Worm (Caenorhabditis elegans) whole organism, L3 larva: Measurements from ENCODE around the gene elt-4.
A peak's percentile ranks its signal among the peaks of the same experiment; 100 is the strongest.

Experiments used
- ZK546.5 ChIP-seq: sonication (generic microtip); optimal IDR thresholded peaks from 2 replicates; lab custom pipeline; 2017; ENCODE audit warnings: missing biosample characterization, missing genetic modification characterization
- aly-2 ChIP-seq: fragments of 150-350 bp; optimal IDR thresholded peaks from 2 replicates; lab custom pipeline; 2014; ENCODE audit warnings: missing biosample characterization, missing genetic modification characterization
- ceh-16 ChIP-seq: sonication (generic microtip); optimal IDR thresholded peaks from 2 replicates; lab custom pipeline; 2017; ENCODE audit warnings: missing biosample characterization, missing genetic modification characterization
- ceh-28 ChIP-seq: fragments of 150-350 bp; optimal IDR thresholded peaks from 2 replicates; lab custom pipeline; 2014; ENCODE audit warnings: missing biosample characterization, missing genetic modification reagents, missing genetic modification characterization
- ceh-82 ChIP-seq: fragments of 150-350 bp; optimal IDR thresholded peaks from 2 replicates; lab custom pipeline; 2014; ENCODE audit warnings: missing biosample characterization, missing genetic modification characterization
- ceh-9 ChIP-seq: sonication (generic microtip); optimal IDR thresholded peaks from 2 replicates; lab custom pipeline; 2018; ENCODE audit warnings: missing biosample characterization, missing genetic modification characterization
- daf-12 ChIP-seq: fragments of 150-350 bp; optimal IDR thresholded peaks from 2 replicates; lab custom pipeline; 2014; ENCODE audit warnings: missing biosample characterization, missing genetic modification reagents, missing genetic modification characterization
- egl-27 ChIP-seq: sonication (generic microtip); optimal IDR thresholded peaks from 4 replicates; lab custom pipeline; 2017; ENCODE audit warnings: missing biosample characterization, missing genetic modification reagents, missing genetic modification characterization
- egl-5 ChIP-seq: fragments of 150-350 bp; optimal IDR thresholded peaks from 2 replicates; lab custom pipeline; 2017; ENCODE audit warnings: missing biosample characterization, missing genetic modification reagents, missing genetic modification characterization, inconsistent platforms
- elt-1 ChIP-seq: fragments of 150-350 bp; optimal IDR thresholded peaks from 2 replicates; lab custom pipeline; 2014; ENCODE audit warnings: missing biosample characterization, missing genetic modification characterization
- elt-3 ChIP-seq, 3 experiments: fragments of 150-350 bp in 1 of 3; sonication (generic microtip) in 2 of 3; optimal IDR thresholded peaks; 2 replicates in 2 of 3; 4 replicates in 1 of 3; lab custom pipeline; 2014 to 2017; ENCODE audit warnings: missing biosample characterization in 3 of 3, missing genetic modification characterization in 3 of 3
- fkh-10 ChIP-seq: sonication (generic microtip); optimal IDR thresholded peaks from 2 replicates; lab custom pipeline; 2017; ENCODE audit warnings: missing biosample characterization, missing genetic modification reagents, missing genetic modification characterization
- fkh-2 ChIP-seq: fragments of 150-350 bp; optimal IDR thresholded peaks from 2 replicates; lab custom pipeline; 2014; ENCODE audit warnings: missing biosample characterization, missing genetic modification reagents, missing genetic modification characterization
- fos-1 ChIP-seq: fragments of 150-350 bp; optimal IDR thresholded peaks from 2 replicates; lab custom pipeline; 2014; ENCODE audit warnings: missing biosample characterization, missing genetic modification characterization
- jun-1 ChIP-seq: fragments of 150-350 bp; optimal IDR thresholded peaks from 2 replicates; lab custom pipeline; 2014; ENCODE audit warnings: missing biosample characterization, missing genetic modification reagents, missing genetic modification characterization
- lin-15B ChIP-seq: fragments of 150-350 bp; optimal IDR thresholded peaks from 2 replicates; lab custom pipeline; 2014; ENCODE audit warnings: missing biosample characterization, missing genetic modification characterization
- lin-39 ChIP-seq: fragments of 150-350 bp; optimal IDR thresholded peaks from 2 replicates; lab custom pipeline; 2018; ENCODE audit warnings: missing biosample characterization, missing genetic modification reagents, missing genetic modification characterization
- mml-1 ChIP-seq: fragments of 150-350 bp; sonication (generic microtip); optimal IDR thresholded peaks from 3 replicates; lab custom pipeline; 2014; ENCODE audit warnings: missing biosample characterization, missing genetic modification characterization
- nfya-1 ChIP-seq: sonication (generic microtip); optimal IDR thresholded peaks from 2 replicates; lab custom pipeline; 2017; ENCODE audit warnings: missing genetic modification characterization, mild to moderate bottlenecking, missing compliant biosample characterization, antibody characterized with exemption, moderate library complexity; ENCODE audit not compliant: insufficient read depth
- nhr-11 ChIP-seq: fragments of 150-350 bp; optimal IDR thresholded peaks from 2 replicates; lab custom pipeline; 2014; ENCODE audit warnings: missing biosample characterization, missing genetic modification characterization
- nhr-12 ChIP-seq: fragments of 150-350 bp; optimal IDR thresholded peaks from 2 replicates; lab custom pipeline; 2014; ENCODE audit warnings: missing biosample characterization, missing genetic modification characterization
- nhr-23 ChIP-seq: fragments of 150-350 bp; optimal IDR thresholded peaks from 2 replicates; lab custom pipeline; 2014; ENCODE audit warnings: missing biosample characterization, missing genetic modification reagents, missing genetic modification characterization
- nhr-237 ChIP-seq: fragments of 150-350 bp; optimal IDR thresholded peaks from 2 replicates; lab custom pipeline; 2014; ENCODE audit warnings: missing biosample characterization, missing genetic modification characterization
- nhr-25 ChIP-seq: sonication (generic microtip); optimal IDR thresholded peaks from 2 replicates; lab custom pipeline; 2017; ENCODE audit warnings: missing biosample characterization, missing genetic modification characterization
- nhr-28 ChIP-seq: fragments of 150-350 bp; optimal IDR thresholded peaks from 2 replicates; lab custom pipeline; 2014; ENCODE audit warnings: missing biosample characterization, missing genetic modification characterization
- nhr-43 ChIP-seq: sonication (generic microtip); optimal IDR thresholded peaks from 2 replicates; lab custom pipeline; 2016; ENCODE audit warnings: mild to moderate bottlenecking, missing genetic modification characterization, missing compliant biosample characterization; ENCODE audit not compliant: poor library complexity, severe bottlenecking
- nhr-67 ChIP-seq: fragments of 150-350 bp; optimal IDR thresholded peaks from 2 replicates; lab custom pipeline; 2014; ENCODE audit warnings: missing biosample characterization, missing genetic modification characterization
- nhr-76 ChIP-seq: fragments of 150-350 bp; sonication (generic microtip); optimal IDR thresholded peaks from 5 replicates; lab custom pipeline; 2014; ENCODE audit warnings: missing biosample characterization, missing genetic modification characterization
- nhr-77 ChIP-seq: fragments of 150-350 bp; optimal IDR thresholded peaks from 2 replicates; lab custom pipeline; 2014; ENCODE audit warnings: missing biosample characterization, missing genetic modification characterization
- pha-4 ChIP-seq: fragments of 150-350 bp; optimal IDR thresholded peaks from 2 replicates; lab custom pipeline; 2014; ENCODE audit warnings: missing biosample characterization, missing genetic modification reagents, missing genetic modification characterization
- pqm-1 ChIP-seq: fragments of 150-350 bp; optimal IDR thresholded peaks from 2 replicates; lab custom pipeline; 2017; ENCODE audit warnings: missing biosample characterization, missing genetic modification characterization, inconsistent platforms
- sea-2 ChIP-seq: fragments of 150-350 bp; sonication (generic microtip); optimal IDR thresholded peaks from 4 replicates; lab custom pipeline; 2014; ENCODE audit warnings: missing biosample characterization, missing genetic modification reagents, missing genetic modification characterization
- snpc-4 ChIP-seq: fragments of 150-350 bp; optimal IDR thresholded peaks from 2 replicates; lab custom pipeline; 2014; ENCODE audit warnings: missing biosample characterization, missing genetic modification characterization
- tbx-2 ChIP-seq: sonication (generic microtip); optimal IDR thresholded peaks from 2 replicates; lab custom pipeline; 2016; ENCODE audit warnings: mild to moderate bottlenecking, missing genetic modification characterization, missing compliant biosample characterization
- unc-39 ChIP-seq: sonication (generic microtip); optimal IDR thresholded peaks from 4 replicates; lab custom pipeline; 2017; ENCODE audit warnings: missing biosample characterization, missing genetic modification characterization
- zag-1 ChIP-seq: fragments of 150-350 bp; optimal IDR thresholded peaks from 2 replicates; lab custom pipeline; 2014; ENCODE audit warnings: missing biosample characterization, missing genetic modification characterization
- ztf-11 ChIP-seq: fragments of 150-350 bp; optimal IDR thresholded peaks from 2 replicates; lab custom pipeline; 2014; ENCODE audit warnings: missing biosample characterization, missing genetic modification characterization
- ztf-4 ChIP-seq: fragments of 150-350 bp; optimal IDR thresholded peaks from 2 replicates; lab custom pipeline; 2014; ENCODE audit warnings: missing biosample characterization, missing genetic modification characterization

Gene elt-4

DNA sequence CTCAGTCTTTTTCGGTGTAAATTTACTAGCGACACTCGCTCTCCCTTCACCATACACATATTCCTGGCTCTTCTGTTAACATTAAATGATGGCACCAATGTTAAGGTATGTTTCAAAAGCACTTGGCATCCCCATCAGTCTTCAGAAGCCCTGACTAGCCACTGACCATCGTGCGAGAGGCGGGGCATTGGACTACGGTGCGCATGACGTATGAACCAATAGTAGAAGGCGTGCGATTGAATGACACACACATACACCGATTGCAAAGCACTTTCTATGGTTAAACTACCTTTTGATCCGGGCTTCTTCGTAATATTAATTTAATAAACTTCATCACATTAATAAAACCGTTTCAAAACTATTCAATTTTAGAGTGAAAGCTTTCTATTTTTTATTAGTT lies 29.9 kb downstream of the elt-4 start:
- TF ChIP-seq nfya-1: peak; percentile 95
- no peak for TF ChIP-seq nhr-76
- TF ChIP-seq, all 47 proteins: peak for 1

ce11 chrX:10507971-10508370 lies 32.6 kb downstream of the elt-4 start:
- TF ChIP-seq ceh-16 (no peak), mml-1 (tag; lab: Kevin White, UChicago) (no peak), lin-15B (tag; lab: Kevin White, UChicago) (no peak), jun-1 (tag; lab: Kevin White, UChicago) (no peak), sea-2 (GFP tag; lab: Kevin White, UChicago) (no peak), elt-1 (tag; lab: Kevin White, UChicago) (no peak), nhr-23 (tag; lab: Kevin White, UChicago) (no peak), aly-2 (tag; lab: Kevin White, UChicago) (no peak), nhr-77 (tag; lab: Kevin White, UChicago) (no peak), ceh-82 (tag; lab: Kevin White, UChicago) (no peak), ztf-11 (tag; lab: Kevin White, UChicago) (no peak), nhr-28 (tag; lab: Kevin White, UChicago) (no peak)

DNA sequence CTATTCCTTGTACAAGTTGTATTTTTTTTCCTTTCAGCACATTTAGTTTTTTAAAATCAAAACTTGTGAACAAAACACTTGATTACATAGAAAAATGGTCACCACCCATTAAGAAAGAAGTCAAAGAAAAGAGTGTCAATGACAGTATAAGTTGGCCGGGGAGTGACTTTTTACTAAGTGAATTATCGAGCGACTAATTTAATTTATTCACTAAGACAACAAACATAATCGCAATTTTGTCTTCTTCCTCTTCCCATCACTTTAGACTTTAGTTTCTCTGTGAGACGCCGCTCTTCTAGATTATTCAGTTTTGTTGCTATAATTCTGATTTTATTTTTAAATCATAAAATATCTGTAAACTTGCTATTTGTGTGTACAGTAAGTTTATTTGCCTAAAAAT lies 38.7 kb downstream of the elt-4 start:
- no peak for TF ChIP-seq daf-12 (tag; lab: Kevin White, UChicago)
- TF ChIP-seq aly-2 (tag; lab: Kevin White, UChicago): no peak
- TF ChIP-seq pqm-1 (tag; lab: Kevin White, UChicago): no peak
- no peak for TF ChIP-seq nhr-25
- no peak for TF ChIP-seq nhr-12 (tag; lab: Kevin White, UChicago)
- no peak for TF ChIP-seq fos-1 (tag; lab: Kevin White, UChicago)
- no peak for TF ChIP-seq zag-1 (tag; lab: Kevin White, UChicago)
- TF ChIP-seq elt-3 (tag; optimal IDR thresholded peaks at IDR 0.05; lab: Kevin White, UChicago): no peak
- TF ChIP-seq egl-27 (tag; lab: Kevin White, UChicago): no peak
- TF ChIP-seq pha-4 (tag; lab: Kevin White, UChicago): no peak
- no peak for TF ChIP-seq ceh-28
- TF ChIP-seq fkh-10: no peak
- TF ChIP-seq, all 47 proteins: peak for 0

DNA sequence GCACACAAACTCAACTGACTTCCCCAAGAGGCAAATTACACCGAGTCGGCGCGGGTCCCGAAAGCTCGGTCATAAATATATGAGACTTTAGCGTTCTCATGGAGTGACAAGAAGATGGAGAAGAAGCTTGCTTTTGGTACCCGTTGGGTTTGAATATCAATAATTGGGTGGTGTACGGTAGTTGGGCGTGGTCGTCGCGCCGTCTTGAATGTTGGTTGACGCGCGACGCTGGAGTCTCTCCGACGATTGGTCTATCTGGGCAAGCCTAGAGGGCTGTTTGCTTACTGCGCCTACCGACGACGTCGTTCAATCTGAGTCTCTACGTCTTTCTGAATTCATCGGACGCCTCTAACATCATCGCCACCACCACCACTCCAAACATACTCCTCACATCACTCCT lies 39.5 kb downstream of the elt-4 start:
- TF ChIP-seq nfya-1: peak; percentile 82
- no peak for TF ChIP-seq ztf-4
- TF ChIP-seq, all 47 proteins: peak for 1

DNA sequence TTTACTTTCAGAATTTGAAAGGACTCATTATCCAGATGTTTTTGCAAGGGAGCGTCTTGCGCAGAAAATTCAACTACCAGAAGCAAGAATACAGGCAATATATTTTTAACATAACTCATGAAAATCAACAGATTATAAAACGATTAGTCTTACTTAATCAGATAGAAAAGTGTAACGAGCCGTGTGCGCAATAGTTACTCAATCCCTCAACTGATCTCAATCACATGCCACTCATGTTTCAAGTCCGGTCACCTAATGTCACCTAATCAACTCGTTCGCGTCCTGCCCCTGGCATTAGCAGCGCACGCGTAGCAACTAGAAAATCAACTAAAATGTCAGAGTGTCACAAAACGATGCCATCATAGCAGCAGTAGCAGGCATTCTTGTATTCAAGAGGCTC lies 41.2 kb downstream of the elt-4 start:
- TF ChIP-seq nhr-28 (tag; lab: Kevin White, UChicago) (no peak), nhr-23 (tag; lab: Kevin White, UChicago) (no peak), jun-1 (tag; lab: Kevin White, UChicago) (no peak), ztf-11 (tag; lab: Kevin White, UChicago) (no peak)

DNA sequence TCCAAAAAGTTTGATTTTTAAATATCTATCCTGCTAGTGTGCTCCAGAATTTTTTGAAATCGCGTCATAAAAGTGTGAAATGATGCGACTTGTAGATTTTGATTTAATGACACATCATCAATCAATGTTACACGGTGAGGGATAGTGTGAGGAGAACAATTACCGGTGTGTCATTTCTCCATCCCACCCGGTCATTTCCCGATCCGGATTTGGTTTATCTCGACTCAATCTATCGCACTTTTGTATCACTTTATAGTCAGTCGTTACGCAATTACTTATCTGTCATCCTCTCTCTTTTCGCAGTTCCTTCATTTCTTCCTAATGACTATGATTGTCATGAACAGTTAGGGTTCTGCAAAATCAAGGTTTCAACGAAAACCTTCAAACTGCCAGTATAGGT lies 44.9 kb downstream of the elt-4 start:
- no peak for TF ChIP-seq nhr-237 (tag; lab: Kevin White, UChicago)
- no peak for TF ChIP-seq lin-39
- TF ChIP-seq fkh-2 (tag; lab: Kevin White, UChicago): no peak
- TF ChIP-seq, all 47 proteins: peak for 0

DNA sequence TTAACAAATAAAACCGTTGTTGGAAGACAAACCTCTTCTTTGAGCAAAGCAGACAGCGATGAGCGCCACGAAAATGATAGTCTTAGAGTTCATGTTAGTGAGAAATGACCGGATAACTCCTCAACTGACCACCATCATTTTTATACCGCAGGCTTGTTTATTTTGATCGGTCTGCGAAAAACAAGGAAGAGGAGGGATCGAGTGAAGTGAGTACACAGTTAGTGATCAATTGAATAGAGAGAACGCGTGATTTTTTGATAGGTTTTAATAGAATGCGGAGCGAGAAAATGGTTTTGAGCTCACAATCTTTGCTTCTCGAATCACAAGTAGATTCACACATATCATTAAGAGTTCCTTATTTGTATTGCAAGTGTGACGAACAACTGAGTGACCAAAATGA lies 46.0 kb downstream of the elt-4 start, which contains the start of gene F14F3.4:
Gene F14F3.4 (minus strand): TSS at position 101 of the 400 bp plus-strand sequence.
- TF ChIP-seq daf-12 (tag; lab: Kevin White, UChicago) (no peak), egl-5 (tag; lab: Kevin White, UChicago) (no peak), ZK546.5 (tag; lab: Kevin White, UChicago) (no peak), jun-1 (tag; lab: Kevin White, UChicago) (no peak), unc-39 (tag; lab: Kevin White, UChicago) (no peak), ztf-4 (no peak), snpc-4 (tag; lab: Kevin White, UChicago) (no peak), ceh-16 (no peak), nhr-11 (tag; lab: Kevin White, UChicago) (no peak), zag-1 (tag; lab: Kevin White, UChicago) (no peak), tbx-2 (tag; lab: Kevin White, UChicago) (no peak), ceh-9 (tag; lab: Kevin White, UChicago) (no peak), nhr-43 (no peak), nhr-67 (tag; lab: Kevin White, UChicago) (no peak), lin-15B (tag; lab: Kevin White, UChicago) (no peak)
